Worm (Caenorhabditis elegans) whole organism, L2 larva: ENCODE results near the gene fbxc-17.

ENCODE experiments used
- F13H6.1 ChIP-seq: sonication (generic microtip); optimal IDR thresholded peaks from 2 replicates; lab custom pipeline; 2016; ENCODE audit warnings: missing genetic modification characterization, missing compliant biosample characterization
- ama-1 ChIP-seq: fragments of 150-350 bp; optimal IDR thresholded peaks from 2 replicates; lab custom pipeline; 2018; ENCODE audit warnings: inconsistent platforms
- ceh-82 ChIP-seq: fragments of 150-350 bp; optimal IDR thresholded peaks from 2 replicates; lab custom pipeline; 2014; ENCODE audit warnings: missing biosample characterization, missing genetic modification characterization
- dmd-4 ChIP-seq: sonication (generic microtip); optimal IDR thresholded peaks from 2 replicates; lab custom pipeline; 2017; ENCODE audit warnings: missing biosample characterization, missing genetic modification characterization
- egl-27 ChIP-seq: sonication (generic microtip); optimal IDR thresholded peaks from 3 replicates; lab custom pipeline; 2017; ENCODE audit warnings: missing biosample characterization, missing genetic modification reagents, missing genetic modification characterization
- fos-1 ChIP-seq: fragments of 150-350 bp; optimal IDR thresholded peaks from 2 replicates; lab custom pipeline; 2014; ENCODE audit warnings: missing biosample characterization, missing genetic modification characterization
- lin-13 ChIP-seq: fragments of 150-350 bp; optimal IDR thresholded peaks from 2 replicates; lab custom pipeline; 2014; ENCODE audit warnings: missing biosample characterization, missing genetic modification reagents, missing genetic modification characterization
- nhr-12 ChIP-seq: fragments of 150-350 bp; optimal IDR thresholded peaks from 2 replicates; lab custom pipeline; 2014; ENCODE audit warnings: missing biosample characterization, missing genetic modification characterization
- nhr-129 ChIP-seq: fragments of 150-350 bp; optimal IDR thresholded peaks from 2 replicates; lab custom pipeline; 2014; ENCODE audit warnings: missing biosample characterization, missing genetic modification characterization
- nhr-25 ChIP-seq: fragments of 150-350 bp; sonication (generic microtip); optimal IDR thresholded peaks from 3 replicates; lab custom pipeline; 2014; ENCODE audit warnings: missing biosample characterization, missing genetic modification characterization
- skn-1 ChIP-seq: sonication (generic microtip); optimal IDR thresholded peaks from 2 replicates; lab custom pipeline; 2017; ENCODE audit warnings: missing biosample characterization, missing genetic modification characterization
- snpc-4 ChIP-seq: fragments of 150-350 bp; optimal IDR thresholded peaks from 2 replicates; lab custom pipeline; 2014; ENCODE audit warnings: missing biosample characterization, missing genetic modification characterization
- unc-39 ChIP-seq: fragments of 150-350 bp; optimal IDR thresholded peaks from 2 replicates; lab custom pipeline; 2014; ENCODE audit warnings: missing biosample characterization, missing genetic modification characterization
- unc-62 ChIP-seq: fragments of 150-350 bp; optimal IDR thresholded peaks from 2 replicates; lab custom pipeline; 2014; ENCODE audit warnings: missing biosample characterization, missing genetic modification reagents, missing genetic modification characterization

DNA sequence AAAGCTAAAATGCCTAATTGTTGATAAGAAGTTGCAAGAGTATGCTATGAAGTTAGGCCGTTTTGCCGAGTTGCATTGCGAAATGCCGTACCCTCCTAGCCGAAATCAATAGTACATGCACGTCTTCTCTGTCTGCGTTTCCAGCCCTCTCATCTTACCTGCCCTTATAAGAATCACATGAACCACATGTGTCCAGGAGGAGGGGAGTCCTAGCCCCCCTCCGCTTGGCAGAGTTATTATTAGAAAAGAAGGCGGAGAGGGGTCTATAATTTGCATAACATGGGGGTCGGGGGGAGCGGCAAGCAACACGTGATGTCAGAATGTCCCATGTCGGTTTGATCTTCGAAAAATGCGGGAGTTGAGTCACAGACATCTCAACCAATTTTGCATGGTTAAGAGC is 26.0 kb downstream of the fbxc-17 start:
- TF ChIP-seq nhr-25 (tag; lab: Kevin White, UChicago) = no peak
- TF ChIP-seq snpc-4 (tag; lab: Kevin White, UChicago) = no peak
- no peak for TF ChIP-seq nhr-129 (tag; lab: Kevin White, UChicago)
- TF ChIP-seq ama-1 (lab: Kevin White, UChicago) = no peak
- no peak for TF ChIP-seq fos-1 (tag; lab: Kevin White, UChicago)
- TF ChIP-seq lin-13 (GFP tag; lab: Kevin White, UChicago) = no peak
- TF ChIP-seq ceh-82 (tag; lab: Kevin White, UChicago) = no peak
- TF ChIP-seq skn-1 (tag; lab: Kevin White, UChicago) = no peak
- no peak for TF ChIP-seq unc-62
- no peak for TF ChIP-seq unc-39 (tag; lab: Kevin White, UChicago)
- TF ChIP-seq nhr-12 (tag; lab: Kevin White, UChicago) = no peak
- no peak for TF ChIP-seq F13H6.1 (tag; lab: Kevin White, UChicago)
- TF ChIP-seq dmd-4 (tag; lab: Kevin White, UChicago) = no peak
- no peak for TF ChIP-seq egl-27 (tag; lab: Kevin White, UChicago)
